Fruit fly (Drosophila melanogaster) whole organism, wandering third instar larva: ENCODE data around the gene CG42795.
A peak's percentile ranks its signal among the peaks of the same experiment; 100 is the strongest.

Source experiments
- Abd-B ChIP-seq: fragments of >200 bp; optimal IDR thresholded peaks from 2 replicates; lab custom pipeline; 2017; ENCODE audit warnings: missing biosample characterization, missing genetic modification characterization
- CG32264 ChIP-seq: fragments of 200-800 bp; sonication (Bioruptor generic); optimal IDR thresholded peaks from 2 replicates; lab custom pipeline; 2016; ENCODE audit warnings: missing biosample characterization, missing genetic modification characterization
- CG9705 ChIP-seq: fragments of 200-800 bp; sonication (Bioruptor generic); optimal IDR thresholded peaks from 2 replicates; lab custom pipeline; 2018; ENCODE audit warnings: missing biosample characterization, mild to moderate bottlenecking, missing genetic modification characterization
- CrebA ChIP-seq: fragments of 200-800 bp; sonication (Bioruptor generic); optimal IDR thresholded peaks from 2 replicates; lab custom pipeline; 2016; ENCODE audit warnings: missing biosample characterization, mild to moderate bottlenecking, missing genetic modification characterization, borderline replicate concordance
- Dfd ChIP-seq: fragments of >200 bp; optimal IDR thresholded peaks from 2 replicates; lab custom pipeline; 2017; ENCODE audit warnings: missing biosample characterization, missing genetic modification characterization
- Dif ChIP-seq: fragments of 200-275, 200-300 bp; sonication (Bioruptor generic); optimal IDR thresholded peaks from 2 replicates; lab custom pipeline; 2018; ENCODE audit warnings: missing biosample characterization, missing genetic modification characterization; ENCODE audit not compliant: partially characterized antibody
- GATAd ChIP-seq: sonication (Bioruptor generic); optimal IDR thresholded peaks from 2 replicates; lab custom pipeline; 2016; ENCODE audit warnings: missing biosample characterization, missing genetic modification characterization
- HLH106 ChIP-seq: fragments of 200-800 bp; optimal IDR thresholded peaks from 3 replicates; lab custom pipeline; 2019; ENCODE audit warnings: missing biosample characterization, mild to moderate bottlenecking, missing genetic modification characterization, moderate library complexity
- Hnf4 ChIP-seq: fragments of 200-800 bp; sonication (Bioruptor generic); optimal IDR thresholded peaks from 2 replicates; lab custom pipeline; 2016; ENCODE audit warnings: missing biosample characterization, mild to moderate bottlenecking, missing genetic modification characterization
- Hr78 ChIP-seq: fragments of >200 bp; optimal IDR thresholded peaks from 2 replicates; lab custom pipeline; 2017; ENCODE audit warnings: missing biosample characterization, missing genetic modification characterization
- Hr83 ChIP-seq: fragments of 200-300 bp; sonication (Bioruptor generic); optimal IDR thresholded peaks from 2 replicates; lab custom pipeline; 2016; ENCODE audit warnings: missing biosample characterization, mild to moderate bottlenecking, missing genetic modification characterization, moderate library complexity; ENCODE audit not compliant: poor library complexity, severe bottlenecking
- Jra ChIP-seq: sonication (Bioruptor generic); optimal IDR thresholded peaks from 2 replicates; lab custom pipeline; 2016; ENCODE audit warnings: missing biosample characterization, missing genetic modification characterization
- Mio ChIP-seq: sonication (Bioruptor generic); optimal IDR thresholded peaks from 2 replicates; lab custom pipeline; 2016; ENCODE audit warnings: missing biosample characterization, missing genetic modification characterization
- N ChIP-seq: fragments of >200 bp; optimal IDR thresholded peaks from 2 replicates; lab custom pipeline; 2018; ENCODE audit warnings: missing biosample characterization, missing external identifiers, missing genetic modification characterization
- OdsH ChIP-seq: fragments of 200-800 bp; sonication (Bioruptor generic); optimal IDR thresholded peaks from 2 replicates; lab custom pipeline; 2016; ENCODE audit warnings: missing biosample characterization, mild to moderate bottlenecking, missing genetic modification characterization
- Rel ChIP-seq, 2 experiments: fragments of 200-800 bp; sonication (Bioruptor generic) in 1 of 2; optimal IDR thresholded peaks; 2 replicates in 1 of 2; 3 replicates in 1 of 2; lab custom pipeline; 2016 to 2019; ENCODE audit warnings: mild to moderate bottlenecking in 2 of 2, missing biosample characterization in 2 of 2, missing genetic modification characterization in 2 of 2, moderate library complexity in 1 of 2
- Sp1 ChIP-seq: fragments of 200-800 bp; sonication (Bioruptor generic); optimal IDR thresholded peaks from 3 replicates; lab custom pipeline; 2019; ENCODE audit warnings: missing biosample characterization, mild to moderate bottlenecking, missing genetic modification characterization, moderate library complexity
- Vsx2 ChIP-seq: fragments of 200-300, 225-300 bp; sonication (Bioruptor generic); optimal IDR thresholded peaks from 2 replicates; lab custom pipeline; 2018; ENCODE audit warnings: missing biosample characterization, missing genetic modification characterization; ENCODE audit not compliant: partially characterized antibody
- br ChIP-seq: fragments of 200-800 bp; sonication (Bioruptor generic); optimal IDR thresholded peaks from 2 replicates; lab custom pipeline; 2016; ENCODE audit warnings: missing biosample characterization, missing genetic modification characterization
- dl ChIP-seq, 2 experiments: fragments of 175-275, 200-275 bp in 1 of 2; fragments of 200-275 bp in 1 of 2; sonication (Bioruptor generic); optimal IDR thresholded peaks; lab custom pipeline; 2018; ENCODE audit warnings: mild to moderate bottlenecking in 2 of 2, missing biosample characterization in 2 of 2, missing genetic modification characterization in 2 of 2, moderate library complexity in 2 of 2; ENCODE audit not compliant: partially characterized antibody in 2 of 2, insufficient read depth in 1 of 2
- dmrt93B ChIP-seq: fragments of 200-800 bp; sonication (Bioruptor generic); optimal IDR thresholded peaks from 2 replicates; lab custom pipeline; 2018; ENCODE audit warnings: missing biosample characterization, mild to moderate bottlenecking, missing genetic modification characterization
- ey ChIP-seq: fragments of 200-800 bp; sonication (Bioruptor generic); optimal IDR thresholded peaks from 2 replicates; lab custom pipeline; 2016; ENCODE audit warnings: missing biosample characterization, missing genetic modification characterization
- foxo ChIP-seq, 2 experiments: fragments of 200-800 bp; sonication (Bioruptor generic); optimal IDR thresholded peaks; 2 replicates in 1 of 2; 3 replicates in 1 of 2; lab custom pipeline; 2016 to 2017; ENCODE audit warnings: missing biosample characterization in 2 of 2, missing genetic modification characterization in 2 of 2
- fru ChIP-seq: fragments of 200-800 bp; sonication (Bioruptor generic); optimal IDR thresholded peaks from 3 replicates; lab custom pipeline; 2016; ENCODE audit warnings: missing biosample characterization, mild to moderate bottlenecking, missing genetic modification characterization
- h ChIP-seq: fragments of 200-800 bp; sonication (Bioruptor generic); optimal IDR thresholded peaks from 3 replicates; lab custom pipeline; 2016; ENCODE audit warnings: missing biosample characterization, mild to moderate bottlenecking, missing genetic modification characterization
- jim ChIP-seq: fragments of 175-275, 200-325 bp; sonication (Bioruptor generic); optimal IDR thresholded peaks from 2 replicates; lab custom pipeline; 2016; ENCODE audit warnings: missing biosample characterization, mild to moderate bottlenecking, missing genetic modification characterization
- lola ChIP-seq: fragments of >200 bp; optimal IDR thresholded peaks from 2 replicates; lab custom pipeline; 2017; ENCODE audit warnings: missing biosample characterization, missing genetic modification characterization
- pan ChIP-seq: fragments of >200 bp; optimal IDR thresholded peaks from 2 replicates; lab custom pipeline; 2017
- psq ChIP-seq: fragments of 200-800 bp; sonication (Bioruptor generic); optimal IDR thresholded peaks from 3 replicates; lab custom pipeline; 2017; ENCODE audit warnings: missing biosample characterization, mild to moderate bottlenecking, missing genetic modification characterization, moderate library complexity
- rgr ChIP-seq: fragments of 200-800 bp; sonication (Bioruptor generic); optimal IDR thresholded peaks from 3 replicates; lab custom pipeline; 2016; ENCODE audit warnings: missing biosample characterization, mild to moderate bottlenecking, missing genetic modification characterization
- sage ChIP-seq: fragments of 200-800 bp; sonication (Bioruptor generic); optimal IDR thresholded peaks from 2 replicates; lab custom pipeline; 2016; ENCODE audit warnings: missing biosample characterization, mild to moderate bottlenecking, missing genetic modification characterization
- sv ChIP-seq: fragments of 200-800 bp; sonication (Bioruptor generic); optimal IDR thresholded peaks from 3 replicates; lab custom pipeline; 2016; ENCODE audit warnings: missing biosample characterization, missing genetic modification characterization
- tai ChIP-seq: sonication (Bioruptor generic); optimal IDR thresholded peaks from 2 replicates; lab custom pipeline; 2016; ENCODE audit warnings: missing biosample characterization, missing genetic modification characterization
- usp ChIP-seq: fragments of >200 bp; optimal IDR thresholded peaks from 2 replicates; lab custom pipeline; 2017; ENCODE audit warnings: missing biosample characterization, missing genetic modification characterization
- woc ChIP-seq: sonication (Bioruptor generic); optimal IDR thresholded peaks from 2 replicates; lab custom pipeline; 2016; ENCODE audit warnings: missing biosample characterization, mild to moderate bottlenecking, missing genetic modification characterization

CG42795 gene

DNA sequence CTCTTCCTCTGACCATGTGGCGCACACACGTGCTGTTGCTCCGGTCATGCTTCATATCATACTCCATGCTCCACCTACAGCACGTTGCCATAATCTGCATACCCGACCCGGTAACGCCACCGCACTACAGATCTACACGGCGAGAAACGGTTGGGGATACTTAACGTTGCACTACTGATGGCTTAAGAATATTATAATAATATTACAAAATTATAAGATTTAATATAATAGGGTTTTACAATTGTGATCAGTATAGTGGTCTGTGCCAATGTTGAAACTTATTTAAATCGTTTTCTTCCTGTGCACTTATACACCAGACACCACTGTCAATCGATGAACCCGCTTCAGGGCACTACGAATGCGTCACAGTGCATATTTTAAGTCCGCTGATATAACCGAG is 12.1 kb upstream of the CG42795 start (continued):
- TF ChIP-seq usp (GFP tag; lab: Kevin White, UChicago) (no peak), dmrt93B (GFP tag; lab: Kevin White, UChicago) (peak; percentile 29), rgr (GFP tag; lab: Kevin White, UChicago) (peak; percentile 50), Jra (GFP tag; lab: Kevin White, UChicago) (no peak), CG32264 (GFP tag; lab: Kevin White, UChicago) (no peak), sv (GFP tag; lab: Kevin White, UChicago) (peak; percentile 51), Abd-B (GFP tag; lab: Kevin White, UChicago) (no peak), lola (GFP tag; lab: Kevin White, UChicago) (no peak), OdsH (GFP tag; lab: Kevin White, UChicago) (peak; percentile 12), Sp1 (GFP tag; lab: Kevin White, UChicago) (peak; percentile 51)

DNA sequence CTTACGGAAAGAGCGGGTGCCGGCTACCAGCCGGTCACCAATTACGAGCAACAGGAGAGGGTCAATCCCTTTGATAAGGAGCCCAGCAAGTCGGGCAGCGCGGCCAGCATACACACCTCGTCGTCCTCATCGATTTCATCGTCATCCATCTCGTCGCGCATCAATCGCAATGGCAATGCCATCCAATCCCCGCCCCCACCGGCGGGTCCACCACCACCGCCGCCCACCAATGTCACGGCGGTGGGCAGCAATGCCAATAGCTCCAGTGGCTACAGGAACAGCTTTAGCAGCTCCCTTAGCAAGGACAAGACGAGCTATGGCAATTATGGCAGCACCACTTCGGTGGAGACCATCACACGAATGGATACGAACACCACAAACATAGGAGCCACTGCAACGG is 7.5 kb upstream of the CG42795 start:
- TF ChIP-seq sage (GFP tag; lab: Kevin White, UChicago) (no peak), Abd-B (GFP tag; lab: Kevin White, UChicago) (no peak), GATAd (no peak), Dif (GFP tag; lab: Kevin White, UChicago) (no peak), br (GFP tag; lab: Kevin White, UChicago) (no peak), Dfd (peak; percentile 96), tai (GFP tag; lab: Kevin White, UChicago) (no peak)

DNA sequence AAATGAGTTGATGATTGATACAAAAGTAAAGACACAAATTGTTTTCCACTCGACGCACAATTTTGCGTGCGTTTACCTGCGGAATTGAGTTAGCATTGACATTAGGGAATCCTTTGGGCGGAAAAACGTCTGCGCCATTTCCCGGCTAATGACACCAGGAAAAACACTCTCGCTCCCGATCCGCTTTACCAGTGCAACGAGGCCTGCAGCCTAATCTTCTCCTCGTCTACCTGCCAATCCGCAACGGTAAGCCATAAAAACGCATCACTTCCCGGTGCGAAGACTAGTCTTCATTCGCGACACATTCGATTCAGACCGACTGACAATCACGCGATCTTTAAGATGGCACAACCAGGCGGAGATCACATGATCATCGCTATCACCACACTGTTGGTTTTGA is 3.1 kb upstream of the CG42795 start, which contains the start of gene CG12420:
CG12420 (plus strand) TSS at position 283 of the 400 bp plus-strand sequence.
- TF ChIP-seq h, result no peak
- TF ChIP-seq woc (GFP tag; lab: Kevin White, UChicago), result no peak
- TF ChIP-seq fru, result no peak
- no peak for TF ChIP-seq Hnf4 (GFP tag; lab: Kevin White, UChicago)
- TF ChIP-seq CrebA (GFP tag; lab: Kevin White, UChicago), result no peak

DNA sequence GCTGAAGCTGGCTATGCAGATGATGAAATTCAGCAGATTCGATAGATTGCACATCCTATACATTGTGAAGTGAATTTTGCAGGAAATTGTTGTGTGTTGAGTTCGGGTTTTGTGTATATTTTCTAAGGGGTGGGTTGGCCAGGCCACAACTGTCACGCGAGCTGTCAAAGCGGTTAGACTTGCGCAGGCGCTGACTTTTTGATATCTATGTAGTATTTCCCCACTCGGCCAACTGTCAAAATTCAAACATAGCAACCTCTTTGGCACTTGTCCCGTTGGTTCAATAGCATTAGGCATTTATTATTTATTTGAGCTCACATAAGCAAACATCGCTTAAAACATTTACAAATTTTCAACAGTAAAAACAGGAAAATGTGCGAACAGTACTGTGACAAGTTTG is 896 bp upstream of the CG42795 start, which contains the start of the genes CG12817 and CG34107:
CG12817 (minus strand) TSS at position 132 of the 400 bp plus-strand sequence.
CG34107 (plus strand) TSS at position 316 of the 400 bp plus-strand sequence.
- TF ChIP-seq HLH106 (tag; lab: Kevin White, UChicago), result no peak
- TF ChIP-seq rgr (GFP tag; lab: Kevin White, UChicago), result no peak
- no peak for TF ChIP-seq br (GFP tag; lab: Kevin White, UChicago)
- no peak for TF ChIP-seq tai (GFP tag; lab: Kevin White, UChicago)
- TF ChIP-seq jim, result no peak
- no peak for TF ChIP-seq pan (lab: Kevin White, UChicago)
- no peak for TF ChIP-seq foxo (GFP tag; optimal IDR thresholded peaks at IDR 0.05; lab: Kevin White, UChicago)
- no peak for TF ChIP-seq Jra (GFP tag; lab: Kevin White, UChicago)
- TF ChIP-seq Hr78 (GFP tag; lab: Kevin White, UChicago), result no peak
- TF ChIP-seq fru, result no peak
- TF ChIP-seq Mio (GFP tag; lab: Kevin White, UChicago), result no peak
- no peak for TF ChIP-seq sage (GFP tag; lab: Kevin White, UChicago)
- no peak for TF ChIP-seq Abd-B (GFP tag; lab: Kevin White, UChicago)
- TF ChIP-seq psq (GFP tag; lab: Kevin White, UChicago), result no peak
- no peak for TF ChIP-seq Sp1 (GFP tag; lab: Kevin White, UChicago)
- TF ChIP-seq OdsH (GFP tag; lab: Kevin White, UChicago), result no peak
- TF ChIP-seq ey (GFP tag; lab: Kevin White, UChicago), result no peak

DNA sequence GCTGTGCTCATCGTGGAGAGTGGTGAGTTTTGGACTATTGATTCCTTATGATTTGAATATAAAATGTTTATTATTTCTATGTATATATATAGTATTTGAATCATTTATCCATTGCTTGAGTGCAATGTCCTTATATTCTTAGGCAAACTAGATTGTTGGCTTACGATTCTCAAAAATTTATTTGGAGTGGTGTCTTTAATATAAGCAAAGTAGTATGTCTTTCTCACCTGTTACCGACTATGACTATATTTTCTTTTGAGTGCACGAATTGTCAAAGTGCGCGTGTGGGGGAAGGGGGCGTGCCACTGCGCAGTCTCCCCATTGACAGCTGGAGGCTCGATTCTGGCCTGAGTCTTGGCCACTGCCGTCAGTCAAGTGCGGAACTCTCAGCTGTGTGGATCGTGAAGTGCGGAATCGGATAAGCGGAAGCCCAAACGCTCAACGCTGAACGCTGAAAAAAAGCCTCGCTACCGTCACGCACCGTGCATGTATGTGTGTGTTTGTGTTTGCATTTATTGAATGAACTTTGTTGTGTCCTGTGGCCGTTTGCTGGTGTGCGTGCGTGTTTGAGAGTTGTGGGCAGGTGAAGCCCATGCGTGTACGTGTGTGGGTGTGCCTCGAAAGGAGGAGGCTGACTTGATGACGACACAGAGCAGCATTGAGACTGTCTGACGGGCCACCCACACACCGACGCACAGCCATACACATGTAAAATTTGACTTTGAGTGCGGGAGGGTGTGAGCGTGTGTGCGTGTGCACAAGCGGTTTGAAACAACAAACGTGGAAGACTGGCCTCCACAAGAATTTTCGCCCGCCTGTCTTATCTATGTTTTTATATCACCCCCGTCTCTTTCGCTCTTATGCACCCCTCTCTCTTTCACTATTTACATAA is 888 bp downstream of the CG42795 start:
- TF ChIP-seq jim (no peak), Hr83 (GFP tag; lab: Kevin White, UChicago) (no peak), Abd-B (GFP tag; lab: Kevin White, UChicago) (no peak), Dfd (no peak), Hnf4 (GFP tag; lab: Kevin White, UChicago) (no peak), Rel (GFP tag; optimal IDR thresholded peaks at IDR 0.05; lab: Kevin White, UChicago) (no peak), Rel (tag; optimal IDR thresholded peaks at IDR 0.05; lab: Kevin White, UChicago) (no peak), tai (GFP tag; lab: Kevin White, UChicago) (no peak), lola (GFP tag; lab: Kevin White, UChicago) (no peak), CrebA (GFP tag; lab: Kevin White, UChicago) (no peak), foxo (GFP tag; optimal IDR thresholded peaks at IDR 0.05; lab: Kevin White, UChicago) (no peak), dl (GFP tag; optimal IDR thresholded peaks at IDR 0.05; lab: Kevin White, UChicago; ENCODE audit: insufficient read depth in 1 of 2, partially characterized antibody in 2 of 2) (no peak), rgr (GFP tag; lab: Kevin White, UChicago) (no peak), GATAd (no peak), psq (GFP tag; lab: Kevin White, UChicago) (no peak), Vsx2 (GFP tag; lab: Kevin White, UChicago) (no peak), CG9705 (GFP tag; lab: Kevin White, UChicago) (no peak), N (GFP tag; lab: Kevin White, UChicago) (no peak), fru (no peak)
